Worm (Caenorhabditis elegans) whole organism, late embryonic: ENCODE results near the gene T13C2.2.

Experiments used
- ceh-14 ChIP-seq: sonication (generic microtip); optimal IDR thresholded peaks from 2 replicates; lab custom pipeline; 2016; ENCODE audit warnings: missing genotype, missing genetic modification characterization, missing compliant biosample characterization
- ceh-30 ChIP-seq: fragments of 150-350 bp; optimal IDR thresholded peaks from 2 replicates; lab custom pipeline; 2014; ENCODE audit warnings: missing biosample characterization, missing genetic modification characterization
- hlh-6 ChIP-seq: sonication (generic microtip); optimal IDR thresholded peaks from 2 replicates; lab custom pipeline; 2016; ENCODE audit warnings: missing genotype, missing genetic modification characterization, missing compliant biosample characterization
- lin-11 ChIP-seq: fragments of 200-800 bp; sonication (Bioruptor generic); optimal IDR thresholded peaks from 2 replicates; lab custom pipeline; 2018; ENCODE audit warnings: mild to moderate bottlenecking, missing genetic modification characterization, missing compliant biosample characterization
- sox-2 ChIP-seq: fragments of 200-800 bp; sonication (Bioruptor generic); IDR thresholded peaks from 2 replicates; pipeline ENCODE4 v1.3.6; 2022; ENCODE audit warnings: missing genetic modification reagents, missing genetic modification characterization, missing compliant biosample characterization
- unc-55 ChIP-seq: sonication (generic microtip); optimal IDR thresholded peaks from 2 replicates; lab custom pipeline; 2017; ENCODE audit warnings: missing biosample characterization, missing genetic modification reagents, missing genetic modification characterization

- no peak for TF ChIP-seq ceh-14
- no peak for TF ChIP-seq ceh-30 (tag; lab: Kevin White, UChicago)
- TF ChIP-seq unc-55: peak; percentile 70
- TF ChIP-seq hlh-6 (tag; lab: Kevin White, UChicago): no peak
- no peak for TF ChIP-seq lin-11 (tag; lab: Kevin White, UChicago)
- TF ChIP-seq sox-2 (GFP tag; lab: Robert Waterston, UW): no peak
Measured at ce11 chrII:6841102-6841501, 49.1 kb downstream of the T13C2.2 start.
